Fruit fly (Drosophila melanogaster): ENCODE data around the gene hay.

hay gene

dm6 chr3L:10682725-10683367 is 52.0 kb downstream of the hay start (continued):
- TF ChIP-seq CG3407 (GFP tag; optimal IDR thresholded peaks at IDR 0.05), result peak; percentile 96
- peak; percentile 97 for TF ChIP-seq klu (GFP tag; IDR thresholded peaks at IDR 0.05)
- peak; percentile 92 for TF ChIP-seq CG2202 (tag; optimal IDR thresholded peaks at IDR 0.05)
- TF ChIP-seq CG4854 (GFP tag; optimal IDR thresholded peaks at IDR 0.05), result peak; percentile 85
- peak; percentile 88 for TF ChIP-seq Rx (GFP tag; IDR thresholded peaks at IDR 0.05)
- peak; percentile 81 for TF ChIP-seq zfh2 (GFP tag; optimal IDR thresholded peaks at IDR 0.05)
- TF ChIP-seq CG8765 (GFP tag; IDR thresholded peaks at IDR 0.05), result peak; percentile 84
- peak; percentile 99 for TF ChIP-seq gem (tag; optimal IDR thresholded peaks at IDR 0.05)
- no peak for TF ChIP-seq sna (GFP tag; IDR thresholded peaks at IDR 0.05; ENCODE audit: partially characterized antibody)
- TF ChIP-seq CG17802 (tag; optimal IDR thresholded peaks at IDR 0.05), result peak; percentile 76
- TF ChIP-seq CG12236 (GFP tag; optimal IDR thresholded peaks at IDR 0.05), result no peak
- peak; percentile 85 for TF ChIP-seq gt (GFP tag; IDR thresholded peaks at IDR 0.05)
- peak; percentile 99 for TF ChIP-seq CG10543 (GFP tag; optimal IDR thresholded peaks at IDR 0.05)
- TF ChIP-seq CG9876 (GFP tag; optimal IDR thresholded peaks at IDR 0.05), result peak; percentile 67
- peak; percentile 79 for TF ChIP-seq pum (GFP tag; optimal IDR thresholded peaks at IDR 0.05)
- peak; percentile 97 for TF ChIP-seq CG4820 (GFP tag; optimal IDR thresholded peaks at IDR 0.05)
- peak; percentile 79 for TF ChIP-seq CG10321 (GFP tag; IDR thresholded peaks at IDR 0.05)
- TF ChIP-seq slou (GFP tag; optimal IDR thresholded peaks at IDR 0.05), result peak; percentile 93
- TF ChIP-seq Tbp (GFP tag; optimal IDR thresholded peaks at IDR 0.05), result no peak
- TF ChIP-seq Trl (optimal IDR thresholded peaks at IDR 0.05), result no peak
- TF ChIP-seq Trl (GFP tag; optimal IDR thresholded peaks at IDR 0.05), result peak; percentile 67
- peak; percentile 97 for TF ChIP-seq crol (GFP tag; IDR thresholded peaks at IDR 0.05)
- TF ChIP-seq Elba2 (GFP tag; optimal IDR thresholded peaks at IDR 0.05), result peak; percentile 37
- TF ChIP-seq hbn (GFP tag; IDR thresholded peaks at IDR 0.05; ENCODE audit: partially characterized antibody), result no peak; the same call in 1 of the 2 replicates
- peak; percentile 94 for TF ChIP-seq CG14667 (GFP tag; IDR thresholded peaks at IDR 0.05)
- TF ChIP-seq yki (optimal IDR thresholded peaks at IDR 0.05), result no peak
- TF ChIP-seq stwl (tag; optimal IDR thresholded peaks at IDR 0.05), result no peak
- peak; percentile 97 for TF ChIP-seq CG2875 (GFP tag; optimal IDR thresholded peaks at IDR 0.05)
- TF ChIP-seq run (tag; optimal IDR thresholded peaks at IDR 0.05), result peak; percentile 97
- peak; percentile 97 for TF ChIP-seq cato (GFP tag; optimal IDR thresholded peaks at IDR 0.05; ENCODE audit: borderline replicate concordance)
- peak; percentile 100 for TF ChIP-seq Hey (tag; optimal IDR thresholded peaks at IDR 0.05)
- peak; percentile 96 for TF ChIP-seq CG32532 (GFP tag; IDR thresholded peaks at IDR 0.05)
- peak; percentile 75 for TF ChIP-seq tx (GFP tag; optimal IDR thresholded peaks at IDR 0.05)
- TF ChIP-seq tio (GFP tag; optimal IDR thresholded peaks at IDR 0.05), result peak; percentile 99
- TF ChIP-seq Deaf1 (tag; optimal IDR thresholded peaks at IDR 0.05), result peak; percentile 89
- TF ChIP-seq CG12769 (tag; optimal IDR thresholded peaks at IDR 0.05), result peak; percentile 80
- TF ChIP-seq CG8089 (GFP tag; optimal IDR thresholded peaks at IDR 0.05), result peak; percentile 71
- TF ChIP-seq CG1602 (GFP tag; optimal IDR thresholded peaks at IDR 0.05), result peak; percentile 97
- TF ChIP-seq ftz-f1 (GFP tag; optimal IDR thresholded peaks at IDR 0.05), result peak; percentile 59
- no peak for TF ChIP-seq CG1832 (GFP tag; optimal IDR thresholded peaks at IDR 0.05)
- TF ChIP-seq cg (GFP tag; optimal IDR thresholded peaks at IDR 0.05), result peak; percentile 54
- TF ChIP-seq HLH4C (GFP tag; IDR thresholded peaks at IDR 0.05; ENCODE audit: partially characterized antibody), result no peak
- peak; percentile 95 for TF ChIP-seq twi (tag; optimal IDR thresholded peaks at IDR 0.05)
- TF ChIP-seq BtbVII (GFP tag; optimal IDR thresholded peaks at IDR 0.05), result peak; percentile 99
- TF ChIP-seq CG12942 (GFP tag; optimal IDR thresholded peaks at IDR 0.05), result peak; percentile 97
- TF ChIP-seq CG15514 (GFP tag; optimal IDR thresholded peaks at IDR 0.05), result peak; percentile 92
- no peak for TF ChIP-seq CG7745 (tag; optimal IDR thresholded peaks at IDR 0.05)
- TF ChIP-seq Pdp1 (GFP tag; optimal IDR thresholded peaks at IDR 0.05), result peak; percentile 69 to 86
- TF ChIP-seq da (GFP tag; optimal IDR thresholded peaks at IDR 0.05), result peak; percentile 77
- TF ChIP-seq esg (GFP tag; conservative IDR thresholded peaks at IDR 0.05), result peak; percentile 98
- TF ChIP-seq CG17912 (GFP tag; optimal IDR thresholded peaks at IDR 0.05), result peak; percentile 54
